Worm (Caenorhabditis elegans): ENCODE results near the gene F28C6.10.

Gene F28C6.10

DNA sequence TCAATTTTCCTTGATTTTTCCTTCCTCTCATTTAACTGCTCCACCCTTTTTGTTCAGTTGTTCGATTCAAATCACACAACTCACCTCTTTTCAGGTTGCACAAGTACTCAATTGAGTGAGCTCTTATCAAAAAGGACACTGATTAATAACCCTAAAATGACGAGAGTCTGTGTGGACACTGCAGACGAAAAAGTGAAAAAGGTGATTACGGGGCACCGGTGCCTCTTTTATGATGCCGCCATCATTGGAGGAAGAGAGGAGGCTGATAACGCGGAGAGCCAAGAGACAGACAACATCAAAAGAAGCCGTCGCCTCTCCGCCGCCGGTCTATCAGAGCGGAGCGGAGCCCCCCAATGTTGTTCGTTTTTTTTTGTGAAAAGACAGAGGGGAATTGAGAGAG lies 17.4 kb downstream of the F28C6.10 start, which contains the start of gene sptf-2:
TSS of gene sptf-2 (plus strand) at position 297 of the 400 bp plus-strand sequence.
- TF ChIP-seq egl-5 (tag; optimal IDR thresholded peaks at IDR 0.05) (no peak), ceh-9 (tag; optimal IDR thresholded peaks at IDR 0.05) (no peak), aly-2 (tag; optimal IDR thresholded peaks at IDR 0.05) (no peak), egl-27 (tag; optimal IDR thresholded peaks at IDR 0.05) (no peak), nhr-11 (tag; optimal IDR thresholded peaks at IDR 0.05) (no peak), fkh-2 (tag; optimal IDR thresholded peaks at IDR 0.05) (no peak), nfya-1 (tag; optimal IDR thresholded peaks at IDR 0.05; ENCODE audit: insufficient read depth) (peak; percentile 16), ceh-16 (tag; optimal IDR thresholded peaks at IDR 0.05) (no peak), jun-1 (tag; optimal IDR thresholded peaks at IDR 0.05) (peak; percentile 75), elt-1 (tag; optimal IDR thresholded peaks at IDR 0.05) (no peak), tbx-2 (tag; optimal IDR thresholded peaks at IDR 0.05) (no peak), lin-39 (tag; optimal IDR thresholded peaks at IDR 0.05) (no peak), nhr-67 (tag; optimal IDR thresholded peaks at IDR 0.05) (no peak), nhr-12 (tag; optimal IDR thresholded peaks at IDR 0.05) (no peak), pha-4 (tag; optimal IDR thresholded peaks at IDR 0.05) (peak; percentile 34), R02D3.7 (tag; optimal IDR thresholded peaks at IDR 0.05) (no peak), skn-1 (tag; optimal IDR thresholded peaks at IDR 0.05) (peak; percentile 17), pqm-1 (tag; optimal IDR thresholded peaks at IDR 0.05) (peak; percentile 88), hmg-11 (tag; optimal IDR thresholded peaks at IDR 0.05) (no peak), nhr-237 (tag; optimal IDR thresholded peaks at IDR 0.05) (no peak), sea-2 (GFP tag; optimal IDR thresholded peaks at IDR 0.05) (no peak), elt-2 (tag; optimal IDR thresholded peaks at IDR 0.05) (peak; percentile 98), ztf-4 (tag; optimal IDR thresholded peaks at IDR 0.05) (no peak)

DNA sequence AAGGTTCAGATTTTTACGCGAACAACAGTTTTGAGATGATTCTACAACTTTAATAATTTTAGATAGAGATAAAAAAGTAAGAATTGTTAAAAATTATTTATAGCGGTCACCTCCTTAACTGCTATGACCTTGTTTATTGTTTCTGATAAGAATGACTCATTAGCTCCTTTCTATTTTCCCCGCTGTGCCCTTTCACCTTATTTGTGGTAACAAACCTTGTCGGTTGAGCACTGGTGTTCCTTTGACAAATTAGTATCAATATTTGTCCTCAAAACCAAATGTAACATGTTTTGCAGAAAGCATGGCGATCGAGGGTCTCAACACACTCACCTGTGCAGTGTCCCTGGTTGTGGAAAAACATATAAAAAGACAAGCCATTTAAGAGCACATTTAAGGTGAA lies 18.8 kb downstream of the F28C6.10 start:
- TF ChIP-seq fkh-10 (GFP tag; optimal IDR thresholded peaks at IDR 0.05) (no peak), elt-2 (tag; optimal IDR thresholded peaks at IDR 0.05) (no peak), jun-1 (tag; optimal IDR thresholded peaks at IDR 0.05) (no peak), nhr-28 (tag; optimal IDR thresholded peaks at IDR 0.05) (no peak), sea-2 (GFP tag; optimal IDR thresholded peaks at IDR 0.05) (no peak), zag-1 (tag; optimal IDR thresholded peaks at IDR 0.05) (no peak), pha-4 (tag; optimal IDR thresholded peaks at IDR 0.05) (peak; percentile 48)

DNA sequence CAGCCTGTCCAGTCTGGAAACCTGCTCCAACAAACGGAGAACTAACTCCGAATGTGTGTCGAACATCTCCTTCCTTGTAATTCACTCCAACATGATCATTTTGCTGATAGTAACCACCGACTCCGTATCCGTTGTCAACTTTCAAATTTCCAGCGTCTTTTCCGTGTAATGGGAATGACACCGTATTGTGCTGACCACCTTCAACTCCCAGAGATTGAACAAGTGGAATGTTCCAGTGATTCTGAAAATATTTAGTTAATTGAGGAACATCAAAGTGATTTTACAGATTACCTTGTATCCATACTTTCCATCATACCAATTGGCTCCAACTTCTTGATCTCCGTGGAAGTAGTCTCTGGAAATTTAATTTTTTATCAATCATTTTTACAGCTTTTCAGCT lies 20.1 kb downstream of the F28C6.10 start:
- TF ChIP-seq ceh-16 (tag; optimal IDR thresholded peaks at IDR 0.05) (no peak), ama-1 (optimal IDR thresholded peaks at IDR 0.05) (no peak)

DNA sequence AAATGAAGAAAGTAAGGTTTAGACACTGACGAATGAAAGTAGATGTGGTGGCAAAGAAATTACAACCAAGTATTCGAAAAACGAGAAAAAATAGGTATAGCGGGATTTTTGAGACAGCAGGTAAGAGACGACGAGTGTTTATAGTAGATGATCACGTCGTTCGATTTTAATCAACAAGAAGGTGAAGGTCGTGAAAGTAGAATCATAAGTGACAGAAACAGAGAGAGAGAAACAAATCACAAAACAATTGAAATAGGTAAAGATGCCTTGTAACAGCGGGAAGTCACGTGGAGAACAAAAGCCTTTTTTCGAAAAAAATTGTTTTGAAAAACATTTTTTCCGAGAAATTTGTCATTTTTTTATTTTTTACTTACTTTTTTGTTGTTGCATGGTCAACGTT lies 22.3 kb downstream of the F28C6.10 start, which contains the start of gene T22C8.6:
TSS of gene T22C8.6 (minus strand) at position 194 of the 400 bp plus-strand sequence.
- TF ChIP-seq nhr-23 (tag; optimal IDR thresholded peaks at IDR 0.05) (peak; percentile 19), sea-2 (GFP tag; optimal IDR thresholded peaks at IDR 0.05) (no peak), elt-3 (tag; optimal IDR thresholded peaks at IDR 0.05) (no peak), ceh-28 (tag; optimal IDR thresholded peaks at IDR 0.05) (no peak), nhr-25 (tag; optimal IDR thresholded peaks at IDR 0.05) (peak; percentile 33)

DNA sequence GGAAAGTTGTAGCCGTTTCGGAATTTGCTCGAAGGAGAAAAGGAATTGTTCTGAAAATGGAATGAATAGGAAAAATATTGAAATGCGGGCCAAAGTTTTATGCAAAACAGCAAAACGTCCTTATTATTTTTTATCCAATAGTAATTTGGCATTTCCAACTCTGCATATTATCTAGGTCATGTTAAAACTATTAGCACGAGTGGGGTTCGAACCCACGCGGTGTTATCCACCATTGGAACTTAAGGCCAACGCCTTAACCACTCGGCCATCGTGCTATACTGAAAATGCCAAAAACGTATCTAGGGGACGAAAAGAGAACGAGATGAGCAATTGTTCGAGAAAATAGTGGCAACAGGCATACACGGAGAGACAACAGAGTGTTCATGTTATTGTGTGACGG lies 24.0 kb downstream of the F28C6.10 start:
- TF ChIP-seq daf-12 (tag; optimal IDR thresholded peaks at IDR 0.05): no peak
- no peak for TF ChIP-seq ceh-82 (tag; optimal IDR thresholded peaks at IDR 0.05)
- TF ChIP-seq R02D3.7 (tag; optimal IDR thresholded peaks at IDR 0.05): no peak
- no peak for TF ChIP-seq eor-1 (tag; optimal IDR thresholded peaks at IDR 0.05)
- TF ChIP-seq unc-62 (GFP tag; optimal IDR thresholded peaks at IDR 0.05): no peak
- TF ChIP-seq nhr-11 (tag; optimal IDR thresholded peaks at IDR 0.05): no peak
- TF ChIP-seq ceh-9 (tag; optimal IDR thresholded peaks at IDR 0.05): no peak
- no peak for TF ChIP-seq nhr-67 (tag; optimal IDR thresholded peaks at IDR 0.05)
- no peak for TF ChIP-seq ama-1 (optimal IDR thresholded peaks at IDR 0.05)
- TF ChIP-seq fkh-10 (GFP tag; optimal IDR thresholded peaks at IDR 0.05): no peak
- TF ChIP-seq ZK546.5 (tag; optimal IDR thresholded peaks at IDR 0.05): no peak
- TF ChIP-seq sea-2 (GFP tag; optimal IDR thresholded peaks at IDR 0.05): no peak
- TF ChIP-seq lin-15B (tag; optimal IDR thresholded peaks at IDR 0.05): no peak
